Worm (Caenorhabditis elegans) whole organism, young adult: ENCODE measurements around the gene selt-1.1.

Experiments
- F22D6.2 ChIP-seq: sonication (generic microtip); optimal IDR thresholded peaks from 2 replicates; lab custom pipeline; 2016; ENCODE audit warnings: mild to moderate bottlenecking, missing genetic modification characterization, missing compliant biosample characterization
- F23B12.7 ChIP-seq: sonication (generic microtip); optimal IDR thresholded peaks from 2 replicates; lab custom pipeline; 2017; ENCODE audit warnings: missing genetic modification characterization, mild to moderate bottlenecking, missing compliant biosample characterization, antibody characterized with exemption, moderate library complexity; ENCODE audit not compliant: insufficient read depth
- F33H1.4 ChIP-seq: fragments of 200-800 bp; sonication (Bioruptor generic); IDR thresholded peaks from 2 replicates; pipeline ENCODE4 v1.3.6; 2022; ENCODE audit warnings: missing genetic modification reagents, missing genetic modification characterization, missing compliant biosample characterization
- F37B4.10 ChIP-seq: fragments of 200-800 bp; sonication (Bioruptor generic); IDR thresholded peaks from 2 replicates; pipeline ENCODE4 v1.3.6; 2022; ENCODE audit warnings: missing genetic modification characterization, missing compliant biosample characterization
- F52B5.7 ChIP-seq: sonication (generic microtip); optimal IDR thresholded peaks from 2 replicates; lab custom pipeline; 2016; ENCODE audit warnings: mild to moderate bottlenecking, missing genetic modification characterization, missing compliant biosample characterization
- K11D2.4 ChIP-seq: fragments of 200-800 bp; sonication (Bioruptor generic); IDR thresholded peaks from 2 replicates; pipeline ENCODE4 v1.3.6; 2022; ENCODE audit warnings: missing genetic modification reagents, missing genetic modification characterization, missing compliant biosample characterization
- T07F8.4 ChIP-seq: sonication (generic microtip); optimal IDR thresholded peaks from 2 replicates; lab custom pipeline; 2016; ENCODE audit warnings: mild to moderate bottlenecking, missing genetic modification characterization, moderate library complexity, missing compliant biosample characterization
- Y67H2A.10 ChIP-seq: fragments of 200-800 bp; sonication (Bioruptor generic); conservative IDR thresholded peaks from 2 replicates; pipeline ENCODE4 v1.3.6; 2022; ENCODE audit warnings: missing genetic modification reagents, missing genetic modification characterization, missing compliant biosample characterization
- ZK185.1 ChIP-seq: sonication (generic microtip); optimal IDR thresholded peaks from 2 replicates; lab custom pipeline; 2016; ENCODE audit warnings: mild to moderate bottlenecking, missing genetic modification characterization, missing compliant biosample characterization; ENCODE audit not compliant: poor library complexity, severe bottlenecking
- atf-7 ChIP-seq: sonication (generic microtip); optimal IDR thresholded peaks from 2 replicates; lab custom pipeline; 2017; ENCODE audit warnings: mild to moderate bottlenecking, missing genetic modification characterization, missing compliant biosample characterization
- attf-3 ChIP-seq: fragments of 200-800 bp; sonication (Bioruptor generic); conservative IDR thresholded peaks from 2 replicates; pipeline ENCODE4 v1.3.6; 2022; ENCODE audit warnings: missing genetic modification reagents, missing genetic modification characterization, missing compliant biosample characterization
- attf-5 ChIP-seq: fragments of 200-800 bp; sonication (Bioruptor generic); optimal IDR thresholded peaks from 2 replicates; lab custom pipeline; 2018; ENCODE audit warnings: mild to moderate bottlenecking, missing genetic modification characterization, missing compliant biosample characterization
- attf-6 ChIP-seq: fragments of 200-800 bp; sonication (Bioruptor generic); IDR thresholded peaks from 2 replicates; pipeline ENCODE4 v1.3.6; 2022; ENCODE audit warnings: missing genetic modification reagents, missing genetic modification characterization, missing compliant biosample characterization
- bed-2 ChIP-seq: fragments of 200-800 bp; sonication (Bioruptor generic); IDR thresholded peaks from 2 replicates; pipeline ENCODE4 v1.3.6; 2022; ENCODE audit warnings: missing genetic modification reagents, missing genetic modification characterization, missing compliant biosample characterization
- ceh-40 ChIP-seq: fragments of 200-800 bp; sonication (Bioruptor generic); IDR thresholded peaks from 2 replicates; pipeline ENCODE4 v1.3.6; 2022; ENCODE audit warnings: missing genetic modification characterization, missing compliant biosample characterization
- dox-1 ChIP-seq: fragments of 200-800 bp; sonication (Bioruptor generic); IDR thresholded peaks from 2 replicates; pipeline ENCODE4 v1.3.6; 2022; ENCODE audit warnings: missing genetic modification reagents, missing genetic modification characterization, missing compliant biosample characterization
- efl-1 ChIP-seq: fragments of 150-350 bp; optimal IDR thresholded peaks from 2 replicates; lab custom pipeline; 2014; ENCODE audit warnings: missing biosample characterization, missing genetic modification reagents, missing genetic modification characterization
- gei-17 ChIP-seq: fragments of 200-800 bp; sonication (Bioruptor generic); optimal IDR thresholded peaks from 2 replicates; lab custom pipeline; 2018; ENCODE audit warnings: mild to moderate bottlenecking, missing genetic modification characterization, missing compliant biosample characterization
- him-1 ChIP-seq: sonication (generic microtip); optimal IDR thresholded peaks from 2 replicates; lab custom pipeline; 2016; ENCODE audit warnings: missing genotype, missing genetic modification reagents, missing genetic modification characterization, missing compliant biosample characterization
- hlh-26 ChIP-seq: fragments of 200-800 bp; sonication (Bioruptor generic); conservative IDR thresholded peaks from 2 replicates; pipeline ENCODE4 v1.3.6; 2022; ENCODE audit warnings: missing genetic modification reagents, missing genetic modification characterization, missing compliant biosample characterization
- hmg-1.2 ChIP-seq: fragments of 200-800 bp; sonication (Bioruptor generic); IDR thresholded peaks from 2 replicates; pipeline ENCODE4 v1.3.6; 2022; ENCODE audit warnings: missing genetic modification reagents, missing genetic modification characterization, missing compliant biosample characterization
- hrde-1 ChIP-seq: sonication (generic microtip); optimal IDR thresholded peaks from 2 replicates; lab custom pipeline; 2016; ENCODE audit warnings: missing genetic modification characterization, mild to moderate bottlenecking, missing compliant biosample characterization, moderate library complexity, missing genotype, missing genetic modification reagents, borderline replicate concordance
- hsf-1 ChIP-seq: fragments of 200-800 bp; sonication (Bioruptor generic); IDR thresholded peaks from 2 replicates; pipeline ENCODE4 v1.3.6; 2022; ENCODE audit warnings: missing genetic modification reagents, missing genetic modification characterization, missing compliant biosample characterization
- lin-26 ChIP-seq: fragments of 200-800 bp; sonication (Bioruptor generic); IDR thresholded peaks from 2 replicates; pipeline ENCODE4 v1.3.6; 2022; ENCODE audit warnings: missing genetic modification reagents, missing genetic modification characterization, missing compliant biosample characterization
- lin-40 ChIP-seq: sonication (generic microtip); optimal IDR thresholded peaks from 2 replicates; lab custom pipeline; 2016; ENCODE audit warnings: missing genetic modification characterization, mild to moderate bottlenecking, missing compliant biosample characterization, missing genotype, missing genetic modification reagents
- lir-1 ChIP-seq: fragments of 200-800 bp; sonication (Bioruptor generic); conservative IDR thresholded peaks from 2 replicates; pipeline ENCODE4 v1.3.6; 2022; ENCODE audit warnings: missing genetic modification reagents, missing genetic modification characterization, missing compliant biosample characterization
- mcd-1 ChIP-seq: fragments of 200-800 bp; sonication (Bioruptor generic); IDR thresholded peaks from 2 replicates; pipeline ENCODE4 v1.3.6; 2022; ENCODE audit warnings: missing genetic modification reagents, missing genetic modification characterization, missing compliant biosample characterization
- mel-28 ChIP-seq: sonication (generic microtip); optimal IDR thresholded peaks from 2 replicates; lab custom pipeline; 2016; ENCODE audit warnings: borderline replicate concordance, mild to moderate bottlenecking, missing genetic modification characterization, missing compliant biosample characterization
- mes-4 ChIP-seq: sonication (generic microtip); optimal IDR thresholded peaks from 2 replicates; lab custom pipeline; 2016; ENCODE audit warnings: missing genotype, missing genetic modification characterization, missing compliant biosample characterization
- mxl-1 ChIP-seq: sonication (generic microtip); optimal IDR thresholded peaks from 2 replicates; lab custom pipeline; 2016; ENCODE audit warnings: missing genetic modification characterization, missing compliant biosample characterization
- nfya-1 ChIP-seq: sonication (generic microtip); optimal IDR thresholded peaks from 2 replicates; lab custom pipeline; 2017; ENCODE audit warnings: antibody characterized with exemption, missing compliant biosample characterization, missing genetic modification characterization, borderline replicate concordance; ENCODE audit not compliant: insufficient read depth
- nhr-80 ChIP-seq: sonication (generic microtip); optimal IDR thresholded peaks from 2 replicates; lab custom pipeline; 2016; ENCODE audit warnings: missing genetic modification characterization, missing compliant biosample characterization
- rcor-1 ChIP-seq: fragments of 200-800 bp; sonication (Bioruptor generic); IDR thresholded peaks from 2 replicates; pipeline ENCODE4 v1.3.6; 2022; ENCODE audit warnings: missing genetic modification reagents, missing genetic modification characterization, missing compliant biosample characterization
- sea-2 ChIP-seq: fragments of 200-800 bp; sonication (Bioruptor generic); IDR thresholded peaks from 2 replicates; pipeline ENCODE4 v1.3.6; 2022; ENCODE audit warnings: missing genetic modification characterization, missing compliant biosample characterization
- snpc-1.1 ChIP-seq: sonication (generic microtip); optimal IDR thresholded peaks from 2 replicates; lab custom pipeline; 2017; ENCODE audit warnings: missing genetic modification characterization, mild to moderate bottlenecking, missing compliant biosample characterization, antibody characterized with exemption, moderate library complexity, missing genotype, missing genetic modification reagents; ENCODE audit not compliant: insufficient read depth
- snpc-1.3 ChIP-seq: sonication (generic microtip); optimal IDR thresholded peaks from 2 replicates; lab custom pipeline; 2017; ENCODE audit warnings: missing genetic modification characterization, mild to moderate bottlenecking, missing compliant biosample characterization, antibody characterized with exemption, moderate library complexity, missing genotype, missing genetic modification reagents; ENCODE audit not compliant: insufficient read depth
- somi-1 ChIP-seq: fragments of 200-800 bp; sonication (Bioruptor generic); optimal IDR thresholded peaks from 2 replicates; lab custom pipeline; 2018; ENCODE audit warnings: mild to moderate bottlenecking, missing genetic modification characterization, missing compliant biosample characterization
- sptf-2 ChIP-seq: fragments of 200-800 bp; sonication (Bioruptor generic); optimal IDR thresholded peaks from 2 replicates; lab custom pipeline; 2018; ENCODE audit warnings: mild to moderate bottlenecking, missing genetic modification characterization, missing compliant biosample characterization
- unc-62 ChIP-seq: fragments of 150-350 bp; optimal IDR thresholded peaks from 2 replicates; lab custom pipeline; 2014; ENCODE audit warnings: missing biosample characterization, missing genetic modification reagents, missing genetic modification characterization
- zfh-2 ChIP-seq: fragments of 200-800 bp; sonication (Bioruptor generic); conservative IDR thresholded peaks from 2 replicates; pipeline ENCODE4 v1.3.6; 2022; ENCODE audit warnings: missing genetic modification reagents, missing genetic modification characterization, missing compliant biosample characterization
- ztf-18 ChIP-seq: sonication (generic microtip); optimal IDR thresholded peaks from 2 replicates; lab custom pipeline; 2016; ENCODE audit warnings: missing genotype, mild to moderate bottlenecking, missing genetic modification characterization, missing compliant biosample characterization
- ztf-25 ChIP-seq: fragments of 200-800 bp; sonication (Bioruptor generic); IDR thresholded peaks from 2 replicates; pipeline ENCODE4 v1.3.6; 2022; ENCODE audit warnings: missing genetic modification reagents, missing genetic modification characterization, missing compliant biosample characterization
- ztf-26 ChIP-seq: sonication (generic microtip); optimal IDR thresholded peaks from 2 replicates; lab custom pipeline; 2017; ENCODE audit warnings: missing genetic modification characterization, missing compliant biosample characterization

Gene selt-1.1

DNA sequence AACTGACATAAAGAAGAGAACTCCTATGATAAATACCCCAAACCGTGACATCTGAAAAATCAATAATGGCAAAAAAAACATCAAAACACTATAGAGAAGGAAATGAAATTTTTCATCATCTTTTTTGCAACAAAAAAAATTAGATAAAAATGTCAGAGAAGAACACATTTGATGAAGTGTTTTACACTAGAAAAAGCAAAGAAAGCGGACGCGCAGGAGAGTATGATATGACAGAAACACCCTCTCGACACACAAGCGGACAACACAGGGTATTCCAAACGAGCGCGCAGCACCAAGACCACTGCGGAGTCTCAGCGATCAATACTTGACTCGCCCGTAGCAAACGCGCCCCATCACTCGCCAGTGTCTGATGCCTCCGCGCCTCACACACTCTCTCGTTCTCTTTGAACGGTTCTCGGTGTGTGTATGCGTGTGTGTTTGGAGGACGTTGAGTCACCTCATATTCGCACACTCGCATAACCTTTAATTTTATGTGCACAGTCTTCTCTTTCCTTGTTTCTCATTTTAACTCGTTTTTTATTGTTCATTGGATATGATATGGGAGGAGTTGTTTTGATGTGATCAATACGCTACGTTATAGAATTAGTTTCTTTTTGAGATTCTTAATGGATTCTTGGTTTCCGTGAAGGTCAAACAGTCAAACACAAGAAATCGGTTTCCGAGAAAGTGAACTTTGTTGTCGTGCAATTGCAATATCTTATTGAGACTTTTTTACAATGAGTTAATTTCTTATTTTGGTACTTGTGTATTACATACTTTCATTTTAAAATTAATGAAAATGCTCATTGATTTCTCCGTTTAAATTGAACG, at the start of gene selt-1.1 (continued):
- TF ChIP-seq rcor-1 (GFP tag; lab: Robert Waterston, UW) (peak; percentile 56; the same call in 1 of the 2 replicates), attf-6 (no peak), hmg-1.2 (GFP tag; lab: Robert Waterston, UW) (peak; percentile 96), nhr-80 (tag; lab: Kevin White, UChicago) (peak; percentile 98), sea-2 (GFP tag; lab: Robert Waterston, UW) (no peak), hsf-1 (no peak), T07F8.4 (no peak), lin-40 (peak; percentile 65), gei-17 (GFP tag; lab: Kevin White, UChicago) (peak; percentile 31), F37B4.10 (no peak), mes-4 (tag; lab: Kevin White, UChicago) (no peak), dox-1 (GFP tag; lab: Robert Waterston, UW) (peak; percentile 89), nfya-1 (no peak), mcd-1 (GFP tag; lab: Robert Waterston, UW) (no peak; the same call in 1 of the 2 replicates), bed-2 (0 out of 2 replicates have a peak, but pooled peaks have one; percentile 28), F52B5.7 (tag; lab: Kevin White, UChicago) (no peak), ceh-40 (no peak), ZK185.1 (peak; percentile 46), attf-3 (no peak), attf-5 (GFP tag; lab: Kevin White, UChicago) (peak; percentile 57), zfh-2 (GFP tag; lab: Robert Waterston, UW) (no peak), unc-62 (GFP tag; lab: Kevin White, UChicago) (peak; percentile 26), mxl-1 (tag; lab: Kevin White, UChicago) (no peak), sptf-2 (GFP tag; lab: Kevin White, UChicago) (no peak), atf-7 (tag; lab: Kevin White, UChicago) (peak; percentile 29), snpc-1.1 (tag; lab: Kevin White, UChicago) (no peak), lin-26 (GFP tag; lab: Robert Waterston, UW) (peak; percentile 42; the same call in 1 of the 2 replicates), lir-1 (GFP tag; lab: Robert Waterston, UW) (no peak), mel-28 (tag; lab: Kevin White, UChicago) (no peak), snpc-1.3 (tag; lab: Kevin White, UChicago) (no peak), K11D2.4 (GFP tag; lab: Robert Waterston, UW) (no peak), ztf-18 (tag; lab: Kevin White, UChicago) (peak; percentile 16)

DNA sequence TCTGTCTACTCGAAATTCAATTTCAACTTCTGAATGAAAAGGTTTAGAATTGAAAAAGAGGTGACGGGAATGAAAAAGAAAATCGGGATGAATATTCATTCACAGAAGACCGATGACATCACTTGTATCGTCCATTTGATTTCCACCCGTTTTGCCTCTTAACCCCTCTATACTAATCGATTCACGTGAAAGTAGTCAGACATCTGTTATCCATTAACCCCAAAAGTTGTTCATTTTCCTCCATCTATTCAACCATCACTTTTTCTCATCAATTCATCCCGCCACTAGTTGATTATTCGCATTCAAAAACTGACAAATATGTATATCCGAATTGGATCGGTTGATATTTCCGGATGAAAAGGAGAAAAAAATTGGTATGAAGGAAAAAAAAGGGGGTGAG, 46.2 kb upstream of the selt-1.1 start:
- TF ChIP-seq ztf-25 (GFP tag; lab: Robert Waterston, UW) (no peak), F22D6.2 (tag; lab: Kevin White, UChicago) (no peak), ztf-26 (tag; lab: Kevin White, UChicago) (no peak), hrde-1 (tag; lab: Kevin White, UChicago) (no peak), F23B12.7 (tag; lab: Kevin White, UChicago) (no peak), zfh-2 (GFP tag; lab: Robert Waterston, UW) (no peak), Y67H2A.10 (GFP tag; lab: Robert Waterston, UW) (no peak), efl-1 (GFP tag; lab: Kevin White, UChicago) (no peak), hlh-26 (no peak), F33H1.4 (GFP tag; lab: Robert Waterston, UW) (no peak), somi-1 (GFP tag; lab: Kevin White, UChicago) (no peak), him-1 (no peak)
